Worm (Caenorhabditis elegans): ENCODE data around the gene eat-4.

DNA sequence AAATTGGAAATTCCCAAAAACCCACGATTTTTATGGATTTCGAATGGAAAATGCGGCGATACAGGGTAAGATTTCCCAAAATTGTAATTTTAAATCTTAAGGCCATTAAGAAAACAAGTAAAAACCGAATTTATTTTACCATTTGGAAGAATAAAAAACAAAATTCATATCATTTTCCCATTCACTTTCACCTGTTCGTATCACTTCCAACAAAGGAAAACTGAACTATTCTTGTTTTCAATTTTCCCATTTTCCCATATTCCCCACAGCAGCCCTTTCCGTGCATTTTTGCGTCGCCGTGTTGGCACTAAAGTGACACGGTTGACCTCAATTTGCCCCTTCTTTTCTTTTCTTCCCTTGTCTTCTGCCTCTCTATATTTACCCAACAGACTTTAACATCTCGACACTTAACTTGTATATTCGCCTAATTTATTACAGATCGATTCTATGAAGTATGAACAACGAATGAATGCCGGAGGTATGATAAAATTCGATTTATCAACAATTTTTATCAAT is 10.8 kb upstream of the eat-4 start, which contains the start of gene sec-16A.1:
- TF ChIP-seq skn-1 (tag; optimal IDR thresholded peaks at IDR 0.05) (no peak), snpc-4 (tag; optimal IDR thresholded peaks at IDR 0.05) (no peak), nhr-25 (tag; optimal IDR thresholded peaks at IDR 0.05) (no peak), ceh-82 (tag; optimal IDR thresholded peaks at IDR 0.05) (no peak), peb-1 (tag; optimal IDR thresholded peaks at IDR 0.05) (no peak), aly-2 (tag; optimal IDR thresholded peaks at IDR 0.05) (no peak), alr-1 (tag; optimal IDR thresholded peaks at IDR 0.05) (no peak), unc-62 (GFP tag; optimal IDR thresholded peaks at IDR 0.05) (no peak), nhr-77 (tag; optimal IDR thresholded peaks at IDR 0.05) (no peak)

Data from whole organism, L2 larva.